Worm (Caenorhabditis elegans) whole organism, young adult: Measurements from ENCODE around the gene T25G12.3.

Experiments used
- B0261.1 ChIP-seq: sonication (generic microtip); optimal IDR thresholded peaks from 2 replicates; lab custom pipeline; 2016; ENCODE audit warnings: mild to moderate bottlenecking, missing genetic modification characterization, moderate library complexity, missing compliant biosample characterization
- B0336.3 ChIP-seq: fragments of 200-800 bp; sonication (Bioruptor generic); IDR thresholded peaks from 2 replicates; pipeline ENCODE4 v1.3.6; 2022; ENCODE audit warnings: missing genetic modification characterization, missing compliant biosample characterization
- C06A6.2 ChIP-seq: fragments of 200-800 bp; sonication (Bioruptor generic); conservative IDR thresholded peaks from 2 replicates; pipeline ENCODE4 v1.3.6; 2022; ENCODE audit warnings: missing genetic modification characterization, missing compliant biosample characterization
- D2030.7 ChIP-seq: fragments of 200-800 bp; sonication (Bioruptor generic); IDR thresholded peaks from 2 replicates; pipeline ENCODE4 v1.3.6; 2022; ENCODE audit warnings: missing genetic modification reagents, missing genetic modification characterization, missing compliant biosample characterization
- F10E7.11 ChIP-seq: sonication (generic microtip); optimal IDR thresholded peaks from 2 replicates; lab custom pipeline; 2017; ENCODE audit warnings: mild to moderate bottlenecking, missing genetic modification characterization, moderate library complexity, missing compliant biosample characterization
- Y53F4B.3 ChIP-seq: fragments of 200-800 bp; sonication (Bioruptor generic); IDR thresholded peaks from 2 replicates; pipeline ENCODE4 v1.3.6; 2022; ENCODE audit warnings: missing genetic modification reagents, missing genetic modification characterization, missing compliant biosample characterization
- ZK185.1 ChIP-seq: sonication (generic microtip); optimal IDR thresholded peaks from 2 replicates; lab custom pipeline; 2016; ENCODE audit warnings: mild to moderate bottlenecking, missing genetic modification characterization, missing compliant biosample characterization; ENCODE audit not compliant: poor library complexity, severe bottlenecking
- aptf-2 ChIP-seq: fragments of 200-800 bp; sonication (Bioruptor generic); conservative IDR thresholded peaks from 2 replicates; pipeline ENCODE4 v1.3.6; 2022; ENCODE audit warnings: missing genetic modification reagents, missing genetic modification characterization, missing compliant biosample characterization
- aptf-3 ChIP-seq: fragments of 200-800 bp; sonication (Bioruptor generic); IDR thresholded peaks from 2 replicates; pipeline ENCODE4 v1.3.6; 2022; ENCODE audit warnings: missing genetic modification characterization, missing compliant biosample characterization
- attf-5 ChIP-seq: fragments of 200-800 bp; sonication (Bioruptor generic); optimal IDR thresholded peaks from 2 replicates; lab custom pipeline; 2018; ENCODE audit warnings: mild to moderate bottlenecking, missing genetic modification characterization, missing compliant biosample characterization
- bed-2 ChIP-seq: fragments of 200-800 bp; sonication (Bioruptor generic); IDR thresholded peaks from 2 replicates; pipeline ENCODE4 v1.3.6; 2022; ENCODE audit warnings: missing genetic modification reagents, missing genetic modification characterization, missing compliant biosample characterization
- cebp-1 ChIP-seq, 2 experiments: fragments of 200-800 bp in 1 of 2; sonication (Bioruptor generic) in 1 of 2; sonication (generic microtip) in 1 of 2; IDR thresholded peaks in 1 of 2; optimal IDR thresholded peaks in 1 of 2; 2 replicates each; pipeline versions ENCODE4 v1.3.6 to Lab custom; 2017 to 2022; ENCODE audit warnings: missing compliant biosample characterization in 2 of 2, missing genetic modification characterization in 2 of 2, mild to moderate bottlenecking in 1 of 2, missing genetic modification reagents in 1 of 2, moderate library complexity in 1 of 2
- ceh-27 ChIP-seq: fragments of 200-800 bp; sonication (Bioruptor generic); optimal IDR thresholded peaks from 2 replicates; lab custom pipeline; 2018; ENCODE audit warnings: mild to moderate bottlenecking, missing genetic modification characterization, moderate library complexity, missing compliant biosample characterization
- dox-1 ChIP-seq: fragments of 200-800 bp; sonication (Bioruptor generic); IDR thresholded peaks from 2 replicates; pipeline ENCODE4 v1.3.6; 2022; ENCODE audit warnings: missing genetic modification reagents, missing genetic modification characterization, missing compliant biosample characterization
- ekl-4 ChIP-seq: fragments of 200-800 bp; sonication (Bioruptor generic); IDR thresholded peaks from 2 replicates; pipeline ENCODE4 v1.3.6; 2022; ENCODE audit warnings: missing genetic modification reagents, missing genetic modification characterization, missing compliant biosample characterization
- fkh-3 ChIP-seq: sonication (generic microtip); optimal IDR thresholded peaks from 2 replicates; lab custom pipeline; 2016; ENCODE audit warnings: mild to moderate bottlenecking, missing genetic modification characterization, missing compliant biosample characterization
- hmg-1.2 ChIP-seq: fragments of 200-800 bp; sonication (Bioruptor generic); IDR thresholded peaks from 2 replicates; pipeline ENCODE4 v1.3.6; 2022; ENCODE audit warnings: missing genetic modification reagents, missing genetic modification characterization, missing compliant biosample characterization
- let-607 ChIP-seq, 2 experiments: fragments of 200-800 bp in 1 of 2; sonication (Bioruptor generic) in 1 of 2; sonication (generic microtip) in 1 of 2; optimal IDR thresholded peaks; 2 replicates each; lab custom pipeline; 2016 to 2018; ENCODE audit warnings: mild to moderate bottlenecking in 2 of 2, missing compliant biosample characterization in 2 of 2, missing genetic modification characterization in 2 of 2, moderate library complexity in 2 of 2, missing genotype in 1 of 2
- lsl-1 ChIP-seq: fragments of 200-800 bp; sonication (Bioruptor generic); optimal IDR thresholded peaks from 2 replicates; lab custom pipeline; 2018; ENCODE audit warnings: mild to moderate bottlenecking, missing genetic modification characterization, moderate library complexity, missing compliant biosample characterization
- lsy-27 ChIP-seq: sonication (generic microtip); optimal IDR thresholded peaks from 2 replicates; lab custom pipeline; 2017; ENCODE audit warnings: missing genetic modification characterization, mild to moderate bottlenecking, missing compliant biosample characterization, antibody characterized with exemption, missing genotype, borderline replicate concordance; ENCODE audit not compliant: insufficient read depth
- madf-3 ChIP-seq: fragments of 200-800 bp; sonication (Bioruptor generic); IDR thresholded peaks from 2 replicates; pipeline ENCODE4 v1.3.6; 2022; ENCODE audit warnings: missing genetic modification reagents, missing genetic modification characterization, missing compliant biosample characterization
- nfya-1 ChIP-seq: sonication (generic microtip); optimal IDR thresholded peaks from 2 replicates; lab custom pipeline; 2017; ENCODE audit warnings: antibody characterized with exemption, missing compliant biosample characterization, missing genetic modification characterization, borderline replicate concordance; ENCODE audit not compliant: insufficient read depth
- nfyb-1 ChIP-seq: fragments of 200-800 bp; sonication (Bioruptor generic); IDR thresholded peaks from 2 replicates; pipeline ENCODE4 v1.3.6; 2022; ENCODE audit warnings: missing genetic modification reagents, missing genetic modification characterization, missing compliant biosample characterization
- nhr-80 ChIP-seq: sonication (generic microtip); optimal IDR thresholded peaks from 2 replicates; lab custom pipeline; 2016; ENCODE audit warnings: missing genetic modification characterization, missing compliant biosample characterization
- sea-2 ChIP-seq: fragments of 200-800 bp; sonication (Bioruptor generic); IDR thresholded peaks from 2 replicates; pipeline ENCODE4 v1.3.6; 2022; ENCODE audit warnings: missing genetic modification characterization, missing compliant biosample characterization
- snpc-1.1 ChIP-seq: sonication (generic microtip); optimal IDR thresholded peaks from 2 replicates; lab custom pipeline; 2017; ENCODE audit warnings: missing genetic modification characterization, mild to moderate bottlenecking, missing compliant biosample characterization, antibody characterized with exemption, moderate library complexity, missing genotype, missing genetic modification reagents; ENCODE audit not compliant: insufficient read depth
- somi-1 ChIP-seq: fragments of 200-800 bp; sonication (Bioruptor generic); optimal IDR thresholded peaks from 2 replicates; lab custom pipeline; 2018; ENCODE audit warnings: mild to moderate bottlenecking, missing genetic modification characterization, missing compliant biosample characterization
- sptf-2 ChIP-seq: fragments of 200-800 bp; sonication (Bioruptor generic); optimal IDR thresholded peaks from 2 replicates; lab custom pipeline; 2018; ENCODE audit warnings: mild to moderate bottlenecking, missing genetic modification characterization, missing compliant biosample characterization
- zfh-2 ChIP-seq: fragments of 200-800 bp; sonication (Bioruptor generic); conservative IDR thresholded peaks from 2 replicates; pipeline ENCODE4 v1.3.6; 2022; ENCODE audit warnings: missing genetic modification reagents, missing genetic modification characterization, missing compliant biosample characterization
- ztf-22 ChIP-seq: fragments of 200-800 bp; sonication (Bioruptor generic); optimal IDR thresholded peaks from 2 replicates; lab custom pipeline; 2018; ENCODE audit warnings: mild to moderate bottlenecking, missing genetic modification characterization, moderate library complexity, missing compliant biosample characterization
- ztf-26 ChIP-seq: sonication (generic microtip); optimal IDR thresholded peaks from 2 replicates; lab custom pipeline; 2017; ENCODE audit warnings: missing genetic modification characterization, missing compliant biosample characterization

The T25G12.3 gene

DNA sequence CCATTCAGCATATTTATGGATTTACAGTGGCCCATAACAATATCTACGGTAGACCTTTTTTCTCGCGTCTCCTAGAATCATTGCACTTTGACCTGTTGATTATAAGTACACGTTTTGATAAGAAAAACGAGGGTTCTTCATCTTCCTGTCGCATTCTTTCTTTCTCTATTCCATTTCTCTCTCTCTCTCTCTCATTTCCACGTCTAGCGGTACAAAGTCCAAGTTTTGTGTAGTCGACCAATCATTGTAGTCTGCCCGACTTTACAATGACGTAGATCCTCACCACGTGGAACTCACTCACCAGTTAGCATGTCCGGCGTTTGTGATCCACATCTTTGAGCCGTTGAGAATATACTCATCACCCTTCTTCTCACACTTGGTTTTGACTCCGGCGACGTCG, 15.3 kb upstream of the T25G12.3 start:
- TF ChIP-seq let-607 (tag; optimal IDR thresholded peaks at IDR 0.05; lab: Kevin White, UChicago): no peak
- no peak for TF ChIP-seq nfya-1 (tag; lab: Kevin White, UChicago)
- TF ChIP-seq C06A6.2 (GFP tag; lab: Robert Waterston, UW): no peak
- peak; percentile 28 for TF ChIP-seq ztf-26 (tag; lab: Kevin White, UChicago)
- no peak for TF ChIP-seq fkh-3 (tag; lab: Kevin White, UChicago)
- no peak for TF ChIP-seq bed-2 (GFP tag; lab: Robert Waterston, UW)
- peak; percentile 45; the same call in 1 of the 2 replicates for TF ChIP-seq nfyb-1 (GFP tag; lab: Robert Waterston, UW)
- no peak for TF ChIP-seq ztf-22 (GFP tag; lab: Kevin White, UChicago)
- TF ChIP-seq lsy-27: no peak
- TF ChIP-seq nhr-80: peak; percentile 27
- TF ChIP-seq snpc-1.1: no peak
- TF ChIP-seq ZK185.1 (tag; lab: Kevin White, UChicago): peak; percentile 3

DNA sequence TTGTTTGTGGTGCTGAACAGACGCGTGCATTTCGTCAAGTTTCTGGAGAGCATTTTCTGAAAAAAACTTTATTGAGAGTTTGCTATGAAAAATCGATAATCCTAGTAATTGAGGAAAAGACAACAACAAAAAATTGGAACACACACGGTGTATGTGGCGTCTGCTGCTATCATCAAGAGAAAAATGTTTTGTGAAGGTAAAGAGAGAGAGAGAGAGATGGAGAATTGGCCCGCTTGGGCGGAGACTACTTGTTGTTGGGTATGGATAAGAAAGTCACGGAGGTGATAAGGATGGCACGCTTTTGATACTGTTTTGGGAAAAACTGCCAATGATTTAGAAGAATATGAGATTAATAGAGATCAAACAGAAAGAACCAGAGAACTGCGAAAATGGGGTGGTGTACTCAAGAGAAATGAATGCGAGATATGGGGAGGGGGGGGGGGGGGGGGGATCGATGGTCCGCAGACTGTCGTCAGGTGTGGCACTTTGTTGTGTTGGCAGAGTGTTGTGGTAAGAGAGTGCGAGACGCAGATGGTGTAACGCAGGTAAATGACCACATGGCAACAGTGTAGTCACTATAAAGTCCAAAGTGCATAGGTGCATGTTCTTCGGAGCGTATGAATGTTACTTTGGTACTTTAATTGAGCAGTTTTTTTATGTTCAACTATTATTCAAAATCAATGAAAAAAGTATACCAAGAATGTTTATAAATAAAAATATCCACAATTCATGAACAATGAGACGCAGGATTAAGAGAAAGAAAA, 14.2 kb upstream of the T25G12.3 start, which contains the start of gene acdh-7:
acdh-7 (minus strand) TSS at position 56 of the 764 bp plus-strand sequence.
- TF ChIP-seq sptf-2 (GFP tag; lab: Kevin White, UChicago) (no peak), lsl-1 (no peak), nhr-80 (peak; percentile 25), attf-5 (peak; percentile 1), lsy-27 (no peak), cebp-1 (GFP tag; IDR thresholded peaks at IDR 0.05; lab: Robert Waterston, UW) (no peak), cebp-1 (tag; optimal IDR thresholded peaks at IDR 0.05; lab: Kevin White, UChicago) (peak; percentile 24), sea-2 (GFP tag; lab: Robert Waterston, UW) (no peak), aptf-2 (GFP tag; lab: Robert Waterston, UW) (no peak), madf-3 (GFP tag; lab: Robert Waterston, UW) (no peak), zfh-2 (GFP tag; lab: Robert Waterston, UW) (0 out of 2 replicates have a peak, but pooled peaks have one; percentile 28), B0336.3 (GFP tag; lab: Robert Waterston, UW) (0 out of 2 replicates have a peak, but pooled peaks have one; percentile 13), ekl-4 (GFP tag; lab: Robert Waterston, UW) (0 out of 2 replicates have a peak, but pooled peaks have one; percentile 25)
- TF ChIP-seq, all 124 proteins: peak for 6

DNA sequence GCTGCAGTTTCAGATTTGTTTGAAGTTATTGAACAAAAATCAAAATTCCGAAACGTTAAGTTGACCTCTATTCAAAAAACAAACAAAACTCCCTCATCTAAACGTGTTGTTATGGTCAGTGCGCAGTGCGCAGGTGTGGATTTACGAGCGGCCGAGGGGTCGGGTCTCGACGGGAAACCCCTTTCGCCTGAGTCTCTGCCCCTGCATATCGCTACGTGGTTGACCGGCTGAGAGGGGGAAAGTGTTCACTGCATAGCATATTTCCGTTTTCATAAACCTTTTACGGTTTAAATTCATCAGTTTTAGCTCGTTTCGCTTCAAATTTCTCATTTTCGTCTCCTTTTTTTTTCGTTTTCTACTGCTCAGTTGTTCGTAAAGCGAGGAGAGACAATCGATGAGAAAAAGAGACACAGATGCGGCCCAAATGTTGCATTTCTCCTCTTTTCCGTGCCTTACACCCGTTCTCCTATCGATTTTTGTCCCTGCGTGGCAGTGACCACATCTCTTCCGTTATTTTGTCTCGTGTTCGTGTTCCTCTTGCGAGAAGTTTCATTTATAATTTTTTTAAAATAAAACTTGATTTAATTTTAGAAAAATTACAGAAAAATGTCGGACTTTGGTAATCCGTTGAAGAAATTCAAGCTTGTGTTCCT, 9.4 kb upstream of the T25G12.3 start, which contains the start of gene rab-6.2:
rab-6.2 (plus strand) TSS at position 603 of the 653 bp plus-strand sequence.
- no peak for TF ChIP-seq aptf-3 (GFP tag; lab: Robert Waterston, UW)
- 0 out of 2 replicates have a peak, but pooled peaks have one; percentile 16 for TF ChIP-seq dox-1 (GFP tag; lab: Robert Waterston, UW)
- peak; percentile 77 for TF ChIP-seq zfh-2 (GFP tag; lab: Robert Waterston, UW)

DNA sequence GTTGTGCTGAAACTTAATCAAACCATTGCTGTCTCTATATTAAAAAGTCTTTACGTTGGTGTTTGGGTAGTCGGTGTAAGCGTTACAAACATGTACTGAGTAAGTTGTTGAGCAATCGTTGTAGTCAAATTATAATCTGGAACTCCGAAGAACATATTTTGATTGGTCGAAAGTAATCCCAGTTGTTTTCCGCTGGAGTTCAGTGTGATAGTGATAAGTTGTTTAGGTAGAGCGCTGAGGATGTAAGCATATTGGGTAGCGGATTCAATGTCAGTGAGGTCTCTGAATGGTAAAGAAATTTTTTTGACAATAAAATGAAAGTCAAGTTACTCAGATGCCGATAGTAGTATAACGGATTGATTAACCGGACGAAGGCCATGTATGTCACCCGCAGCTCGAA, 4.1 kb upstream of the T25G12.3 start:
- TF ChIP-seq D2030.7 (GFP tag; lab: Robert Waterston, UW) (no peak), F10E7.11 (tag; lab: Kevin White, UChicago) (no peak), Y53F4B.3 (GFP tag; lab: Robert Waterston, UW) (no peak), ztf-22 (GFP tag; lab: Kevin White, UChicago) (no peak), somi-1 (no peak), ceh-27 (no peak), hmg-1.2 (GFP tag; lab: Robert Waterston, UW) (no peak), lsl-1 (no peak), B0261.1 (no peak)
